Fruit fly (Drosophila melanogaster) whole organism, wandering third instar larva: ENCODE measurements around the gene TfIIS.

Source experiments
- Abd-B ChIP-seq: fragments of >200 bp; optimal IDR thresholded peaks from 2 replicates; lab custom pipeline; 2017; ENCODE audit warnings: missing biosample characterization, missing genetic modification characterization
- Myc ChIP-seq: fragments of >200 bp; optimal IDR thresholded peaks from 2 replicates; lab custom pipeline; 2017
- OdsH ChIP-seq: fragments of 200-800 bp; sonication (Bioruptor generic); optimal IDR thresholded peaks from 2 replicates; lab custom pipeline; 2016; ENCODE audit warnings: missing biosample characterization, mild to moderate bottlenecking, missing genetic modification characterization
- dmrt93B ChIP-seq: fragments of 200-800 bp; sonication (Bioruptor generic); optimal IDR thresholded peaks from 2 replicates; lab custom pipeline; 2018; ENCODE audit warnings: missing biosample characterization, mild to moderate bottlenecking, missing genetic modification characterization
- h ChIP-seq: fragments of 200-800 bp; sonication (Bioruptor generic); optimal IDR thresholded peaks from 3 replicates; lab custom pipeline; 2016; ENCODE audit warnings: missing biosample characterization, mild to moderate bottlenecking, missing genetic modification characterization
- lola ChIP-seq: fragments of >200 bp; optimal IDR thresholded peaks from 2 replicates; lab custom pipeline; 2017; ENCODE audit warnings: missing biosample characterization, missing genetic modification characterization
- pan ChIP-seq: fragments of >200 bp; optimal IDR thresholded peaks from 2 replicates; lab custom pipeline; 2017
- tai ChIP-seq: sonication (Bioruptor generic); optimal IDR thresholded peaks from 2 replicates; lab custom pipeline; 2016; ENCODE audit warnings: missing biosample characterization, missing genetic modification characterization
- usp ChIP-seq: fragments of >200 bp; optimal IDR thresholded peaks from 2 replicates; lab custom pipeline; 2017; ENCODE audit warnings: missing biosample characterization, missing genetic modification characterization

- TF ChIP-seq h (no peak), OdsH (GFP tag; lab: Kevin White, UChicago) (no peak), Myc (lab: Kevin White, UChicago) (no peak), usp (GFP tag; lab: Kevin White, UChicago) (no peak), lola (GFP tag; lab: Kevin White, UChicago) (no peak), dmrt93B (GFP tag; lab: Kevin White, UChicago) (no peak), Abd-B (GFP tag; lab: Kevin White, UChicago) (no peak), pan (lab: Kevin White, UChicago) (no peak), tai (GFP tag; lab: Kevin White, UChicago) (no peak)
Observed at dm6 chr2L:15059000-15059399, 1.6 kb downstream of the TfIIS start.
